Worm (Caenorhabditis elegans) whole organism, early embryonic: Measurements from ENCODE around the gene Y32B12A.5.
"Not testable (repeated sequence)": the region's sequence is repeated elsewhere in the genome, so short reads cannot be mapped to it uniquely, and the experiment has no call there.

Source experiments
- B0310.2 ChIP-seq: sonication (generic microtip); optimal IDR thresholded peaks from 2 replicates; lab custom pipeline; 2016; ENCODE audit warnings: mild to moderate bottlenecking, missing genetic modification characterization, missing compliant biosample characterization
- F13C5.2 ChIP-seq: sonication (generic microtip); optimal IDR thresholded peaks from 2 replicates; lab custom pipeline; 2017; ENCODE audit warnings: mild to moderate bottlenecking, missing genetic modification characterization, inconsistent platforms, missing compliant biosample characterization
- aly-1 ChIP-seq: sonication (generic microtip); optimal IDR thresholded peaks from 2 replicates; lab custom pipeline; 2016; ENCODE audit warnings: missing genetic modification characterization, missing compliant biosample characterization
- ama-1 ChIP-seq: fragments of 150-350 bp; optimal IDR thresholded peaks from 2 replicates; lab custom pipeline; 2014
- ceh-13 ChIP-seq: fragments of 200-800 bp; sonication (Bioruptor generic); optimal IDR thresholded peaks from 2 replicates; lab custom pipeline; 2018; ENCODE audit warnings: mild to moderate bottlenecking, missing genetic modification characterization, missing compliant biosample characterization
- ceh-36 ChIP-seq: sonication (generic microtip); optimal IDR thresholded peaks from 2 replicates; lab custom pipeline; 2016; ENCODE audit warnings: missing genetic modification characterization, inconsistent platforms, missing compliant biosample characterization
- ets-7 ChIP-seq: sonication (generic microtip); optimal IDR thresholded peaks from 2 replicates; lab custom pipeline; 2016; ENCODE audit warnings: missing genotype, missing genetic modification characterization, missing compliant biosample characterization
- flt-1 ChIP-seq: fragments of 200-800 bp; sonication (Bioruptor generic); IDR thresholded peaks from 2 replicates; pipeline ENCODE4 v1.3.6; 2022; ENCODE audit warnings: missing genetic modification characterization, missing compliant biosample characterization
- hmbx-1 ChIP-seq: sonication (generic microtip); optimal IDR thresholded peaks from 2 replicates; lab custom pipeline; 2016; ENCODE audit warnings: mild to moderate bottlenecking, missing genetic modification characterization, missing compliant biosample characterization
- hmg-4 ChIP-seq: fragments of 200-800 bp; sonication (Bioruptor generic); optimal IDR thresholded peaks from 2 replicates; lab custom pipeline; 2018; ENCODE audit warnings: mild to moderate bottlenecking, missing genetic modification characterization, missing compliant biosample characterization
- hnd-1 ChIP-seq: sonication (generic microtip); optimal IDR thresholded peaks from 2 replicates; lab custom pipeline; 2016; ENCODE audit warnings: missing genetic modification characterization, missing compliant biosample characterization
- pes-1 ChIP-seq: fragments of 200-800 bp; sonication (Bioruptor generic); IDR thresholded peaks from 2 replicates; pipeline ENCODE4 v1.3.6; 2022; ENCODE audit warnings: missing genetic modification reagents, missing genetic modification characterization, missing compliant biosample characterization
- scrt-1 ChIP-seq: fragments of 200-800 bp; sonication (Bioruptor generic); IDR thresholded peaks from 2 replicates; pipeline ENCODE4 v1.3.6; 2022; ENCODE audit warnings: missing genetic modification characterization, missing compliant biosample characterization
- sea-1 ChIP-seq: fragments of 200-800 bp; sonication (Bioruptor generic); conservative IDR thresholded peaks from 2 replicates; pipeline ENCODE4 v1.3.6; 2022; ENCODE audit warnings: missing genetic modification characterization, missing compliant biosample characterization
- tbx-11 ChIP-seq: fragments of 200-800 bp; sonication (Bioruptor generic); IDR thresholded peaks from 2 replicates; pipeline ENCODE4 v1.3.6; 2022; ENCODE audit warnings: missing genetic modification characterization, missing compliant biosample characterization
- tbx-37 ChIP-seq: fragments of 200-800 bp; sonication (Bioruptor generic); conservative IDR thresholded peaks from 2 replicates; pipeline ENCODE4 v1.3.6; 2022; ENCODE audit warnings: missing genetic modification reagents, missing genetic modification characterization, missing compliant biosample characterization
- tra-4 ChIP-seq: sonication (generic microtip); optimal IDR thresholded peaks from 2 replicates; lab custom pipeline; 2017; ENCODE audit warnings: missing genetic modification characterization, missing compliant biosample characterization

Gene Y32B12A.5

ce11 chrV:16515140-16515539 lies 27.8 kb upstream of the Y32B12A.5 start, which contains the start of gene F36D3.5:
Gene F36D3.5, minus strand, starts transcription at chrV:16515240.
- not testable (repeated sequence) for TF ChIP-seq F13C5.2 (tag; lab: Kevin White, UChicago); ama-1; aly-1 (tag; lab: Kevin White, UChicago)

ce11 chrV:16508667-16509066 lies 21.3 kb upstream of the Y32B12A.5 start, which contains the start of gene srr-3:
Gene srr-3, minus strand, starts transcription at chrV:16508767.
- TF ChIP-seq scrt-1 (GFP tag; lab: Robert Waterston, UW) (no peak), hmbx-1 (tag; lab: Kevin White, UChicago) (no peak), ceh-36 (tag; lab: Kevin White, UChicago) (no peak), tbx-11 (GFP tag; lab: Robert Waterston, UW) (no peak)

ce11 chrV:16506650-16507049 lies 19.3 kb upstream of the Y32B12A.5 start:
- TF ChIP-seq B0310.2 (no peak), sea-1 (GFP tag; lab: Robert Waterston, UW) (no peak), ets-7 (tag; lab: Kevin White, UChicago) (no peak), scrt-1 (GFP tag; lab: Robert Waterston, UW) (no peak), hmbx-1 (tag; lab: Kevin White, UChicago) (no peak), tra-4 (no peak), flt-1 (no peak), aly-1 (tag; lab: Kevin White, UChicago) (no peak), tbx-37 (GFP tag; lab: Robert Waterston, UW) (no peak), hnd-1 (tag; lab: Kevin White, UChicago) (no peak)

- no peak for TF ChIP-seq flt-1
- TF ChIP-seq scrt-1 (GFP tag; lab: Robert Waterston, UW), result no peak
- no peak for TF ChIP-seq hmg-4 (GFP tag; lab: Kevin White, UChicago)
- no peak for TF ChIP-seq sea-1 (GFP tag; lab: Robert Waterston, UW)
- no peak for TF ChIP-seq aly-1 (tag; lab: Kevin White, UChicago)
- no peak for TF ChIP-seq ceh-36 (tag; lab: Kevin White, UChicago)
- no peak for TF ChIP-seq tbx-37 (GFP tag; lab: Robert Waterston, UW)
- no peak for TF ChIP-seq B0310.2
- no peak for TF ChIP-seq pes-1
- TF ChIP-seq ama-1, result no peak
- TF ChIP-seq hnd-1 (tag; lab: Kevin White, UChicago), result no peak
- no peak for TF ChIP-seq hmbx-1 (tag; lab: Kevin White, UChicago)
- no peak for TF ChIP-seq tbx-11 (GFP tag; lab: Robert Waterston, UW)
These were observed 18.5 kb upstream of the Y32B12A.5 start, which contains the start of gene nhr-54 for ce11 chrV:16505828-16506227. Gene nhr-54, minus strand, starts transcription at chrV:16505928.

ce11 chrV:16503164-16503563 lies 15.8 kb upstream of the Y32B12A.5 start, which contains the start of gene F36D3.14:
Gene F36D3.14, minus strand, starts transcription at chrV:16503264.
- TF ChIP-seq tra-4 (no peak), ama-1 (no peak), tbx-37 (GFP tag; lab: Robert Waterston, UW) (no peak), tbx-11 (GFP tag; lab: Robert Waterston, UW) (no peak), B0310.2 (no peak), flt-1 (no peak), ceh-36 (tag; lab: Kevin White, UChicago) (no peak), hnd-1 (tag; lab: Kevin White, UChicago) (no peak), ets-7 (tag; lab: Kevin White, UChicago) (no peak), aly-1 (tag; lab: Kevin White, UChicago) (no peak), sea-1 (GFP tag; lab: Robert Waterston, UW) (no peak), pes-1 (no peak)

ce11 chrV:16499006-16499405 lies 11.6 kb upstream of the Y32B12A.5 start, which contains the start of gene F36D3.1:
Gene F36D3.1, plus strand, starts transcription at chrV:16499352.
- TF ChIP-seq aly-1 (tag; lab: Kevin White, UChicago), result no peak
- no peak for TF ChIP-seq ets-7 (tag; lab: Kevin White, UChicago)
- no peak for TF ChIP-seq hmg-4 (GFP tag; lab: Kevin White, UChicago)
- no peak for TF ChIP-seq tbx-11 (GFP tag; lab: Robert Waterston, UW)
- TF ChIP-seq scrt-1 (GFP tag; lab: Robert Waterston, UW), result no peak
- no peak for TF ChIP-seq ama-1
- TF ChIP-seq ceh-13 (GFP tag; lab: Kevin White, UChicago), result no peak
- no peak for TF ChIP-seq hmbx-1 (tag; lab: Kevin White, UChicago)
- TF ChIP-seq F13C5.2 (tag; lab: Kevin White, UChicago), result no peak

- no peak for TF ChIP-seq ets-7 (tag; lab: Kevin White, UChicago)
- no peak for TF ChIP-seq hmbx-1 (tag; lab: Kevin White, UChicago)
- no peak for TF ChIP-seq B0310.2
These were observed 10.1 kb upstream of the Y32B12A.5 start, which contains the start of gene srh-136 for ce11 chrV:16497504-16497903. Gene srh-136, minus strand, starts transcription at chrV:16497596.

ce11 chrV:16494359-16494758 lies 7.0 kb upstream of the Y32B12A.5 start, which contains the start of gene comt-2:
Gene comt-2, minus strand, starts transcription at chrV:16494489.
- TF ChIP-seq tbx-37 (GFP tag; lab: Robert Waterston, UW) (no peak), ets-7 (tag; lab: Kevin White, UChicago) (no peak), F13C5.2 (tag; lab: Kevin White, UChicago) (no peak), hmbx-1 (tag; lab: Kevin White, UChicago) (no peak), flt-1 (no peak), scrt-1 (GFP tag; lab: Robert Waterston, UW) (no peak), ama-1 (no peak), hmg-4 (GFP tag; lab: Kevin White, UChicago) (no peak), ceh-36 (tag; lab: Kevin White, UChicago) (no peak), hnd-1 (tag; lab: Kevin White, UChicago) (no peak)
